Worm (Caenorhabditis elegans) whole organism, mixed stage, embryonic: Measurements from ENCODE around the gene M106.7.

Experiments used
- cnd-1 ChIP-seq: fragments of 200-800 bp; sonication (Bioruptor generic); optimal IDR thresholded peaks from 2 replicates; lab custom pipeline; 2018; ENCODE audit warnings: mild to moderate bottlenecking, missing genetic modification characterization, missing compliant biosample characterization
- lin-13 ChIP-seq: fragments of 150-350 bp; optimal IDR thresholded peaks from 2 replicates; lab custom pipeline; 2014; ENCODE audit warnings: missing biosample characterization, missing genetic modification characterization
- nhr-28 ChIP-seq: fragments of 150-350 bp; optimal IDR thresholded peaks from 2 replicates; lab custom pipeline; 2014; ENCODE audit warnings: missing biosample characterization, missing genetic modification characterization
- nhr-76 ChIP-seq: sonication (generic microtip); optimal IDR thresholded peaks from 2 replicates; lab custom pipeline; 2017; ENCODE audit warnings: missing biosample characterization, missing genetic modification characterization
- pha-4 ChIP-seq: fragments of 150-350 bp; optimal IDR thresholded peaks from 2 replicates; lab custom pipeline; 2018; ENCODE audit warnings: missing biosample characterization, missing genetic modification reagents, missing genetic modification characterization
- unc-39 ChIP-seq: fragments of 150-350 bp; optimal IDR thresholded peaks from 2 replicates; lab custom pipeline; 2014; ENCODE audit warnings: missing biosample characterization, missing genetic modification characterization
- unc-62 ChIP-seq: fragments of 150-350 bp; optimal IDR thresholded peaks from 2 replicates; lab custom pipeline; 2014; ENCODE audit warnings: missing biosample characterization, missing genetic modification reagents, missing genetic modification characterization
- ztf-11 ChIP-seq: fragments of 150-350 bp; optimal IDR thresholded peaks from 2 replicates; lab custom pipeline; 2014; ENCODE audit warnings: missing biosample characterization, missing genetic modification characterization

ce11 chrII:10829081-10829480 is 27.9 kb downstream of the M106.7 start, which contains the start of gene VM106R.1:
- TF ChIP-seq cnd-1 (tag; lab: Kevin White, UChicago) (no peak), unc-39 (tag; lab: Kevin White, UChicago) (no peak), lin-13 (no peak), nhr-76 (tag; lab: Kevin White, UChicago) (no peak), unc-62 (GFP tag; lab: Kevin White, UChicago) (no peak), pha-4 (tag; lab: Kevin White, UChicago) (no peak), ztf-11 (tag; lab: Kevin White, UChicago) (no peak), nhr-28 (tag; lab: Kevin White, UChicago) (no peak)
